Fruit fly (Drosophila melanogaster) whole organism, adult: ENCODE measurements around the gene CG4907.

Source experiments
- CG11617 ChIP-seq: fragments of 200-800 bp; sonication (Bioruptor generic); optimal IDR thresholded peaks from 2 replicates; lab custom pipeline; 2017; ENCODE audit warnings: mild to moderate bottlenecking, missing biosample characterization, missing genetic modification reagents, missing genetic modification characterization
- Crg-1 ChIP-seq: fragments of 200-800 bp; sonication (Bioruptor generic); optimal IDR thresholded peaks from 2 replicates; lab custom pipeline; 2016; ENCODE audit warnings: missing biosample characterization, missing genetic modification characterization
- Mnt ChIP-seq: fragments of 200-800 bp; sonication (Bioruptor generic); optimal IDR thresholded peaks from 2 replicates; lab custom pipeline; 2016; ENCODE audit warnings: missing biosample characterization, mild to moderate bottlenecking, missing genetic modification characterization
- cic ChIP-seq: fragments of 200-800 bp; sonication (Bioruptor generic); optimal IDR thresholded peaks from 2 replicates; lab custom pipeline; 2017; ENCODE audit warnings: missing biosample characterization, mild to moderate bottlenecking, missing genetic modification characterization, moderate library complexity
- ovo ChIP-seq: fragments of 200-800 bp; sonication (Bioruptor generic); optimal IDR thresholded peaks from 2 replicates; lab custom pipeline; 2016; ENCODE audit warnings: missing biosample characterization, missing genetic modification characterization
- toe ChIP-seq: fragments of 200-800 bp; sonication (Bioruptor generic); optimal IDR thresholded peaks from 2 replicates; lab custom pipeline; 2016; ENCODE audit warnings: missing biosample characterization, missing genetic modification characterization

DNA sequence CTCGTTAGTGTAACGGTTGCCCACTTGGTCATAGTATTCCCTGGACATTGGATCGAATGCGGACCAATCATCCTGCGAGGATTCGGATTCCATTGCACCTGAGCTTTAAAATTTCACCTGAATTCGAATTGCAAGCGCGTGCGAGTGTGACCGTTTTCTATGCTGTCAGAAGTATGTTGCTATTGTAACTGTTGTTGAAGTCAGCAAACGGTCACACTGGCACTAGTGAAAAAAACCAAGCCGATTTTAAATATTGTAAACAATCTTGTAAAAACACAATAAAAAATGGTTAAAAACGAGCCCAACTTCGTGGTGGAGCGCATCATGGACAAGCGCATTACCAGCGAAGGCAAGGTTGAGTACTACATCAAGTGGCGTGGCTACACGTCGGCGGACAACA is 34.9 kb upstream of the CG4907 start, which contains the start of the genes vret and HP1c:
- TF ChIP-seq Crg-1 (no peak), Mnt (GFP tag; lab: Kevin White, UChicago) (no peak), toe (GFP tag; lab: Kevin White, UChicago) (no peak), cic (GFP tag; lab: Kevin White, UChicago) (no peak), CG11617 (GFP tag; lab: Kevin White, UChicago) (no peak), ovo (no peak)
